Fruit fly (Drosophila melanogaster) whole organism, embryonic: Measurements from ENCODE around the gene CG34258.

Source experiments
- Bteb2 ChIP-seq: fragments of 200-800 bp; sonication (Bioruptor generic); optimal IDR thresholded peaks from 2 replicates; lab custom pipeline; 2016; ENCODE audit warnings: missing biosample characterization, missing genetic modification characterization
- CG11456 ChIP-seq: fragments of 200-800 bp; sonication (Bioruptor generic); IDR thresholded peaks from 3 replicates; pipeline ENCODE4 v1.3.6; 2022; ENCODE audit warnings: missing biosample characterization, missing genetic modification characterization
- CG11504 ChIP-seq: fragments of 200-800 bp; sonication (Bioruptor generic); optimal IDR thresholded peaks from 3 replicates; lab custom pipeline; 2019; ENCODE audit warnings: missing biosample characterization, mild to moderate bottlenecking, missing genetic modification characterization, moderate library complexity
- CG12299 ChIP-seq: fragments of 200-800 bp; sonication (Bioruptor generic); optimal IDR thresholded peaks from 2 replicates; lab custom pipeline; 2018; ENCODE audit warnings: missing biosample characterization, mild to moderate bottlenecking, missing genetic modification characterization
- CG12391 ChIP-seq: fragments of 200-800 bp; sonication (Bioruptor generic); optimal IDR thresholded peaks from 3 replicates; lab custom pipeline; 2018; ENCODE audit warnings: missing biosample characterization, mild to moderate bottlenecking, missing genetic modification characterization, moderate library complexity
- CG12659 ChIP-seq: fragments of 200-800 bp; sonication (Bioruptor generic); optimal IDR thresholded peaks from 3 replicates; lab custom pipeline; 2017; ENCODE audit warnings: mild to moderate bottlenecking, missing biosample characterization, missing genetic modification reagents, missing genetic modification characterization
- CG17361 ChIP-seq: fragments of 200-800 bp; sonication (Bioruptor generic); IDR thresholded peaks from 3 replicates; pipeline ENCODE4 v1.3.6; 2022; ENCODE audit warnings: missing biosample characterization, missing genetic modification characterization
- CG18262 ChIP-seq: fragments of 200-800 bp; optimal IDR thresholded peaks from 3 replicates; lab custom pipeline; 2019; ENCODE audit warnings: missing biosample characterization, mild to moderate bottlenecking, missing genetic modification characterization, moderate library complexity
- CG30020 ChIP-seq: fragments of 200-800 bp; optimal IDR thresholded peaks from 2 replicates; lab custom pipeline; 2019; ENCODE audit warnings: missing biosample characterization, mild to moderate bottlenecking, missing genetic modification characterization, moderate library complexity
- CG31441 ChIP-seq: fragments of 200-800 bp; sonication (Bioruptor generic); IDR thresholded peaks from 2 replicates; pipeline ENCODE4 v1.3.6; 2022; ENCODE audit warnings: missing biosample characterization, missing genetic modification characterization
- CG3163 ChIP-seq: fragments of 200-800 bp; sonication (Bioruptor generic); optimal IDR thresholded peaks from 3 replicates; lab custom pipeline; 2016; ENCODE audit warnings: missing biosample characterization, missing genetic modification characterization
- CG32772 ChIP-seq: fragments of 200-800 bp; sonication (Bioruptor generic); IDR thresholded peaks from 2 replicates; pipeline ENCODE4 v1.3.6; 2022; ENCODE audit warnings: missing biosample characterization, missing genetic modification characterization
- CG4282 ChIP-seq: fragments of 200-800 bp; sonication (Bioruptor generic); optimal IDR thresholded peaks from 2 replicates; lab custom pipeline; 2016; ENCODE audit warnings: missing biosample characterization, missing genetic modification characterization
- CG4820 ChIP-seq: fragments of 200-800 bp; sonication (Bioruptor generic); optimal IDR thresholded peaks from 3 replicates; lab custom pipeline; 2016; ENCODE audit warnings: missing biosample characterization, missing genetic modification characterization
- CG6689 ChIP-seq: fragments of 200-800 bp; sonication (Bioruptor generic); IDR thresholded peaks from 2 replicates; pipeline ENCODE4 v1.3.6; 2022; ENCODE audit warnings: missing biosample characterization, missing genetic modification characterization
- CG6765 ChIP-seq: fragments of 200-800 bp; sonication (Bioruptor generic); optimal IDR thresholded peaks from 3 replicates; lab custom pipeline; 2017; ENCODE audit warnings: missing biosample characterization, mild to moderate bottlenecking, missing genetic modification characterization
- CG6791 ChIP-seq: fragments of 200-800 bp; sonication (Bioruptor generic); IDR thresholded peaks from 3 replicates; pipeline ENCODE4 v1.3.6; 2022; ENCODE audit warnings: missing biosample characterization, missing genetic modification characterization; ENCODE audit not compliant: partially characterized antibody
- CG6813 ChIP-seq: fragments of 200-800 bp; sonication (Bioruptor generic); optimal IDR thresholded peaks from 2 replicates; lab custom pipeline; 2017; ENCODE audit warnings: missing biosample characterization, missing genetic modification characterization, mild to moderate bottlenecking, moderate library complexity, missing genetic modification reagents
- CG7987 ChIP-seq: fragments of 200-800 bp; sonication (Bioruptor generic); optimal IDR thresholded peaks from 2 replicates; lab custom pipeline; 2018; ENCODE audit warnings: missing biosample characterization, mild to moderate bottlenecking, missing genetic modification characterization, moderate library complexity
- CG8478 ChIP-seq: fragments of >200 bp; optimal IDR thresholded peaks from 2 replicates; lab custom pipeline; 2018
- CG8924 ChIP-seq: fragments of 200-800 bp; optimal IDR thresholded peaks from 3 replicates; lab custom pipeline; 2019; ENCODE audit warnings: missing biosample characterization, mild to moderate bottlenecking, missing genetic modification characterization, moderate library complexity
- CG9215 ChIP-seq: fragments of 200-800 bp; sonication (Bioruptor generic); IDR thresholded peaks from 2 replicates; pipeline ENCODE4 v1.3.6; 2022; ENCODE audit warnings: missing biosample characterization, missing genetic modification characterization
- D19A ChIP-seq: fragments of 200-800 bp; optimal IDR thresholded peaks from 3 replicates; lab custom pipeline; 2019; ENCODE audit warnings: missing biosample characterization, mild to moderate bottlenecking, missing genetic modification characterization, moderate library complexity
- Dek ChIP-seq: fragments of 200-800 bp; sonication (Bioruptor generic); optimal IDR thresholded peaks from 3 replicates; lab custom pipeline; 2019; ENCODE audit warnings: missing biosample characterization, mild to moderate bottlenecking, missing genetic modification characterization, moderate library complexity
- Dip3 ChIP-seq: fragments of 200-800 bp; sonication (Bioruptor generic); optimal IDR thresholded peaks from 3 replicates; lab custom pipeline; 2016; ENCODE audit warnings: missing biosample characterization, missing genetic modification characterization
- E2f1 ChIP-seq: fragments of 200-800 bp; sonication (Bioruptor generic); IDR thresholded peaks from 2 replicates; pipeline ENCODE4 v1.3.6; 2022; ENCODE audit warnings: missing biosample characterization, missing genetic modification characterization
- Hr3 ChIP-seq: fragments of 200-800 bp; sonication (Bioruptor generic); optimal IDR thresholded peaks from 3 replicates; lab custom pipeline; 2016; ENCODE audit warnings: missing biosample characterization, missing genetic modification characterization
- Hr78 ChIP-seq, 2 experiments: fragments of 200-800 bp in 1 of 2; fragments of >200 bp in 1 of 2; sonication (Bioruptor generic) in 1 of 2; optimal IDR thresholded peaks; 2 replicates each; lab custom pipeline; 2017 to 2019; ENCODE audit warnings: missing biosample characterization in 2 of 2, missing genetic modification characterization in 2 of 2, mild to moderate bottlenecking in 1 of 2, moderate library complexity in 1 of 2
- Kr ChIP-seq: fragments of 200-800 bp; sonication (Bioruptor generic); optimal IDR thresholded peaks from 2 replicates; lab custom pipeline; 2017; ENCODE audit warnings: missing biosample characterization, mild to moderate bottlenecking, missing genetic modification characterization
- Oli ChIP-seq: fragments of 200-800 bp; sonication (Bioruptor generic); optimal IDR thresholded peaks from 2 replicates; lab custom pipeline; 2018; ENCODE audit warnings: missing biosample characterization, mild to moderate bottlenecking, missing genetic modification characterization, moderate library complexity
- Opbp ChIP-seq: fragments of 200-800 bp; sonication (Bioruptor generic); IDR thresholded peaks from 3 replicates; pipeline ENCODE4 v1.3.6; 2022; ENCODE audit warnings: missing biosample characterization, missing genetic modification characterization; ENCODE audit not compliant: partially characterized antibody
- Rfx ChIP-seq: fragments of 200-800 bp; sonication (Bioruptor generic); IDR thresholded peaks from 2 replicates; pipeline ENCODE4 v1.3.6; 2022; ENCODE audit warnings: missing biosample characterization, missing genetic modification characterization
- Sin3A ChIP-seq: fragments of >200 bp; optimal IDR thresholded peaks from 2 replicates; lab custom pipeline; 2018
- Stat92E ChIP-seq, 3 experiments: fragments of >200 bp in 2 of 3; fragments of 200-800 bp in 1 of 3; sonication (Bioruptor generic) in 1 of 3; optimal IDR thresholded peaks; 2 replicates each; lab custom pipeline; 2017 to 2019; ENCODE audit warnings: missing biosample characterization in 3 of 3, missing genetic modification characterization in 3 of 3, mild to moderate bottlenecking in 1 of 3, moderate library complexity in 1 of 3
- TFAM ChIP-seq: fragments of 200-800 bp; sonication (Bioruptor generic); optimal IDR thresholded peaks from 2 replicates; lab custom pipeline; 2017; ENCODE audit warnings: missing biosample characterization, missing genetic modification characterization, inconsistent platforms
- aop ChIP-seq: fragments of 200-800 bp; sonication (Bioruptor generic); IDR thresholded peaks from 2 replicates; pipeline ENCODE4 v1.3.6; 2022; ENCODE audit warnings: missing biosample characterization, missing genetic modification characterization
- chm ChIP-seq: fragments of 200-800 bp; sonication (Bioruptor generic); IDR thresholded peaks from 2 replicates; pipeline ENCODE4 v1.3.6; 2022; ENCODE audit warnings: missing biosample characterization, missing genetic modification characterization
- corto ChIP-seq: fragments of 200-800 bp; sonication (Bioruptor generic); optimal IDR thresholded peaks from 2 replicates; lab custom pipeline; 2016; ENCODE audit warnings: missing biosample characterization, mild to moderate bottlenecking, missing genetic modification characterization, moderate library complexity
- fd102C ChIP-seq: fragments of 200-800 bp; sonication (Bioruptor generic); optimal IDR thresholded peaks from 2 replicates; lab custom pipeline; 2018; ENCODE audit warnings: missing biosample characterization, mild to moderate bottlenecking, missing genetic modification characterization, moderate library complexity
- gfzf ChIP-seq: fragments of 200-800 bp; sonication (Bioruptor generic); optimal IDR thresholded peaks from 2 replicates; lab custom pipeline; 2016; ENCODE audit warnings: missing biosample characterization, mild to moderate bottlenecking, missing genetic modification characterization, moderate library complexity
- her ChIP-seq: fragments of 200-800 bp; sonication (Bioruptor generic); optimal IDR thresholded peaks from 2 replicates; lab custom pipeline; 2016; ENCODE audit warnings: missing biosample characterization, missing genetic modification characterization
- hkb ChIP-seq, 2 experiments: fragments of 200-800 bp in 1 of 2; fragments of >200 bp in 1 of 2; sonication (Bioruptor generic) in 1 of 2; IDR thresholded peaks in 1 of 2; optimal IDR thresholded peaks in 1 of 2; 2 replicates each; pipeline versions ENCODE4 v1.3.6 to Lab custom; 2017 to 2022; ENCODE audit warnings: missing biosample characterization in 1 of 2, missing genetic modification characterization in 1 of 2
- insv ChIP-seq, 2 experiments: fragments of 200-800 bp; sonication (Bioruptor generic); optimal IDR thresholded peaks; 3 replicates each; lab custom pipeline; 2016 to 2018; ENCODE audit warnings: missing biosample characterization in 2 of 2, missing genetic modification characterization in 2 of 2
- maf-S ChIP-seq: fragments of 200-800 bp; sonication (Bioruptor generic); optimal IDR thresholded peaks from 2 replicates; lab custom pipeline; 2016; ENCODE audit warnings: missing biosample characterization, missing genetic modification characterization
- pb ChIP-seq: fragments of 200-800 bp; sonication (Bioruptor generic); optimal IDR thresholded peaks from 3 replicates; lab custom pipeline; 2016; ENCODE audit warnings: missing biosample characterization, missing genetic modification characterization
- pzg ChIP-seq: fragments of 200-800 bp; sonication (Bioruptor generic); optimal IDR thresholded peaks from 3 replicates; lab custom pipeline; 2018; ENCODE audit warnings: missing biosample characterization, mild to moderate bottlenecking, missing genetic modification characterization, moderate library complexity
- row ChIP-seq: fragments of 200-800 bp; sonication (Bioruptor generic); IDR thresholded peaks from 3 replicates; pipeline ENCODE4 v1.3.6; 2022; ENCODE audit warnings: missing biosample characterization, missing genetic modification characterization
- sd ChIP-seq: fragments of 200-800 bp; sonication (Bioruptor generic); optimal IDR thresholded peaks from 3 replicates; lab custom pipeline; 2018; ENCODE audit warnings: missing biosample characterization, mild to moderate bottlenecking, missing genetic modification characterization, moderate library complexity
- zf30C ChIP-seq: fragments of 200-800 bp; sonication (Bioruptor generic); optimal IDR thresholded peaks from 3 replicates; lab custom pipeline; 2018; ENCODE audit warnings: missing biosample characterization, mild to moderate bottlenecking, missing genetic modification characterization

CG34258 gene

DNA sequence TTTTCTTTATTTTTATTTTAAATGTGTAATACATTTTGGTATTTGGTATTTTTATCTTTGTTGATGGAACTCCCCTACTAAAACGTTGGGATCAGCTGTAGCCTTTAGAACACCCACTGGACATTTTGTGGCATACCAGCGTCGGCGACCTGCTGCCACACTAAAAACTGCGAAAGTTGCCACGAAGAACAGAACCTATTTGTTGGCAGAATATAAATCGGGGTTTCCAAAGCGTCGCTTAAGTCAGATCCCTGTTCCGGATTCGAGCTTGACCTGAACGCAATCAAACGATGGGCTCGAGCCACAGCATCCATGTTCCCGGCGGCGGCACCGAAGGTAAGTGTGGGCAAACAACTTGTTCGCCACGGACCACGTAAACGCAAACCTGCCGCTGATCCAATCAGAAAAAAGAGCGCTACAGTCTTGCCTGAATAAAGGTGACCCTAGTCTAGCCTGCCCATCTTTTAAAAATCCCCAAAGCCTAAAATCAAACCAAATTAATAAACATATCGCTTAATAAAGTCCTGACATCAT is 26.9 kb downstream of the CG34258 start, which contains the start of gene Grasp65 (continued):
- TF ChIP-seq CG11504 (tag; lab: Kevin White, UChicago) (peak; percentile 36), CG8924 (tag; lab: Kevin White, UChicago) (peak; percentile 15), Opbp (GFP tag; lab: Robert Waterston, UW) (peak; percentile 66; the same call in 2 of the 3 replicates), Hr3 (no peak), insv (GFP tag; optimal IDR thresholded peaks at IDR 0.05; lab: Kevin White, UChicago) (peak; percentile 63 to 92), sd (tag; lab: Kevin White, UChicago) (peak; percentile 56), aop (GFP tag; lab: Robert Waterston, UW) (no peak), hkb (optimal IDR thresholded peaks at IDR 0.05; lab: Kevin White, UChicago) (no peak), hkb (GFP tag; IDR thresholded peaks at IDR 0.05; lab: Robert Waterston, UW) (0 out of 2 replicates have a peak, but pooled peaks have one; percentile 15), CG7987 (GFP tag; lab: Kevin White, UChicago) (no peak), CG4282 (GFP tag; lab: Kevin White, UChicago) (no peak), CG6791 (GFP tag; lab: Robert Waterston, UW) (no peak), gfzf (peak; percentile 77), Sin3A (lab: Kevin White, UChicago) (peak; percentile 4), CG8478 (lab: Kevin White, UChicago) (no peak), chm (no peak; the same call in 1 of the 2 replicates), Dip3 (GFP tag; lab: Kevin White, UChicago) (no peak), maf-S (GFP tag; lab: Kevin White, UChicago) (no peak), Rfx (GFP tag; lab: Robert Waterston, UW) (peak; percentile 7; the same call in 1 of the 2 replicates), CG31441 (GFP tag; lab: Robert Waterston, UW) (peak; percentile 29; the same call in 1 of the 2 replicates), corto (no peak), CG9215 (GFP tag; lab: Robert Waterston, UW) (no peak), Hr78 (GFP tag; optimal IDR thresholded peaks at IDR 0.05; lab: Kevin White, UChicago) (no peak), CG4820 (GFP tag; lab: Kevin White, UChicago) (no peak), CG32772 (0 out of 2 replicates have a peak, but pooled peaks have one; percentile 29), fd102C (GFP tag; lab: Kevin White, UChicago) (no peak), CG6765 (GFP tag; lab: Kevin White, UChicago) (peak; percentile 33), Oli (tag; lab: Kevin White, UChicago) (no peak), CG12299 (tag; lab: Kevin White, UChicago) (no peak), her (GFP tag; lab: Kevin White, UChicago) (peak; percentile 15), Stat92E (GFP tag; optimal IDR thresholded peaks at IDR 0.05; lab: Kevin White, UChicago) (peak in 1 of 3 experiments; percentile 6), zf30C (GFP tag; lab: Kevin White, UChicago) (no peak), CG18262 (tag; lab: Kevin White, UChicago) (peak; percentile 38), CG12391 (peak; percentile 35), row (GFP tag; lab: Robert Waterston, UW) (peak; percentile 61), CG30020 (tag; lab: Kevin White, UChicago) (peak; percentile 21), CG12659 (GFP tag; lab: Kevin White, UChicago) (peak; percentile 39), CG6689 (GFP tag; lab: Robert Waterston, UW) (no peak), CG17361 (peak; percentile 42; the same call in 1 of the 3 replicates), E2f1 (GFP tag; lab: Robert Waterston, UW) (no peak), Bteb2 (GFP tag; lab: Kevin White, UChicago) (no peak), Kr (GFP tag; lab: Kevin White, UChicago) (no peak), pzg (GFP tag; lab: Kevin White, UChicago) (peak; percentile 66), Dek (peak; percentile 32), TFAM (GFP tag; lab: Kevin White, UChicago) (no peak), CG6813 (GFP tag; lab: Kevin White, UChicago) (no peak), CG3163 (GFP tag; lab: Kevin White, UChicago) (no peak), CG11456 (GFP tag; lab: Robert Waterston, UW) (no peak), pb (no peak), D19A (tag; lab: Kevin White, UChicago) (peak; percentile 21)
